Fruit fly (Drosophila melanogaster): ENCODE data around the gene Strip.
A peak's percentile ranks its signal among the peaks of the same experiment; 100 is the strongest.

Strip gene

DNA sequence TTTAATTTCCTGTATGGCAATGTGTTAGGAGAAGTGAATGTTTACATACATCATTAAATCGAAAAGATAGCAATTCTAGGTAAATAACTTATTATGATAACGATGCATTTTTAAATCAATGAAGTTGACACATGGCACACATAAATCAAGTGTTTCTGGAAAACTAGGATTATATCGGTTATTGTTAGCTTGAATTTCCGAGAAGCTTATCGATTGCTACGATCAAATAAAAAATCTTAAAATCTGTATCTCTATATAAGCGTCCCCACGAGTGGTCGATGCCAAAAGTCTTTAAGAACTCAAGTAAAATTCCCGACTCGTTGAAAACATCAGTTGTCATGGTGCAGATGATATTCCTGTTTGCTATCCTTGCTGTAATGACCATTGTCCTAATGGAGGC lies 14.0 kb downstream of the Strip start, which contains the start of gene Drsl3:
Drsl3 (plus strand) TSS at position 301 of the 400 bp plus-strand sequence.
- TF ChIP-seq Jra (GFP tag; optimal IDR thresholded peaks at IDR 0.05), result no peak
- TF ChIP-seq sv (GFP tag; optimal IDR thresholded peaks at IDR 0.05), result no peak
- TF ChIP-seq rgr (GFP tag; optimal IDR thresholded peaks at IDR 0.05), result no peak
- no peak for TF ChIP-seq br (GFP tag; optimal IDR thresholded peaks at IDR 0.05)
- no peak for TF ChIP-seq fru (GFP tag; optimal IDR thresholded peaks at IDR 0.05)

DNA sequence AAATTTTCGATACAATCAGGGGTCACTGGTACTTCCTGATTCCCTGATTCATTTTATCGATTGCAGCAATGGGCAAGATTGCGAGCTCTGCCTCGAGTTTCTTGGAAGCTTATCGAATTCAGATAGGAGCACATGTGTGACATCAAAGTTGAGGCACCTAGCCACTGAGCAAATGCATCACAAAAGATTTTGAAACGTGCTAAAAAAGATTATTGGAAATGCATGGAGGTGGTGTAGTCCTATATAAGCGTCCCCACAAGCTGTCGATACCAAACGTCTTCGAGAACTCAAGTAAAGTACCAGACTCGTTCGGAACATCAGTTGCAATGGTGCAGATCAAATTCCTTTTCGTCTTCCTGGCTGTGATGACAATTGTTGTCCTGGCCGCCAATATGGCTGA lies 14.6 kb downstream of the Strip start, which contains the start of gene Drsl2:
Drsl2 (plus strand) TSS at position 301 of the 400 bp plus-strand sequence.
- TF ChIP-seq Vsx2 (GFP tag; optimal IDR thresholded peaks at IDR 0.05; ENCODE audit: partially characterized antibody) (no peak), Myc (optimal IDR thresholded peaks at IDR 0.05) (no peak)

DNA sequence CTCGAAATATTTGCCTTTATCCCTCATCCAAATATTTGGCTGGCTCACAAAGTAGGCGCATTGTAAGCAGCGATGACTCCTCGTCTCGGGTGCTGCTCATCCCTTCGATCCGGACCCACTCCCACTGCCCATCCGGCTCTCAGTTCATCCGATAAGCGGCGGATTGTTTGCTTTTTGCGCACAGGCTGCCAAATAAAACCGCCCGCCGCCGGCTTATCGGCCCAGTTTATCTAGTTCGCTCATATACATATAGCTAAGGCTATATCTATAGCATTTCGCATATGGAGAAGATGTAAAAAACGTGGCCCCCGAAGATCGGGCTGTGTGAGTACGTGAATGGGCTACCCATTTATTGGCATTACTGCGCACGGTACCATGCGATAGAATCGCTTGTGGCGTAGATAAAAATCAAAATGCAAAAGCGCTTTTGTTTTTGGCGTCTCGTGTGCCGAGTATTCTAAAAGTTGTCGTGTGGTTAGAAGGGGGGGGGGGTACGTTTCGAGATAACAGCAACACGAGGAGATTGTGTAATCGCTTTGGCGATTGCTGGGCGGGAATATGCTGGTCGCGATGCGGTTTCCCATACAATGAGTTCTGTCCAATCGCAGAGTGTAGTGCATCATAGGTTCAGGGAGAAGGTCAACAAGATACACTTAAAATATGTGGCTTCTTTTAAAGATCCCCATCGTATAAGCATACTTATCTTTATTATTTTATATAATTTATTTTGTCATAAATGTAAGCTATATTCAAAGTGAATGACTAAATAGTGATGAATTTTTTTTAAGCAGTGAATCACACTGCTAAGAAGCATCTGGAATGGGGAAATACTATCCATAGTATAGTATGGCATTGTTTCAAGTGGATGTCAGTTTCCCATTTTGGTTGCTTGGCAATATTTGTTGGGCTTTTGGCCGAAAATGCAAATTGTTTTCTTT lies 19.7 kb downstream of the Strip start:
- TF ChIP-seq h (GFP tag; optimal IDR thresholded peaks at IDR 0.05) (peak; percentile 52), fru (GFP tag; optimal IDR thresholded peaks at IDR 0.05) (peak; percentile 48), Sp1 (GFP tag; optimal IDR thresholded peaks at IDR 0.05) (peak; percentile 6), rgr (GFP tag; optimal IDR thresholded peaks at IDR 0.05) (no peak), OdsH (GFP tag; optimal IDR thresholded peaks at IDR 0.05) (peak; percentile 13), woc (GFP tag; optimal IDR thresholded peaks at IDR 0.05) (no peak), Hnf4 (GFP tag; optimal IDR thresholded peaks at IDR 0.05) (no peak), Rel (GFP tag; optimal IDR thresholded peaks at IDR 0.05) (no peak), Rel (tag; optimal IDR thresholded peaks at IDR 0.05) (peak; percentile 10), Mio (GFP tag; optimal IDR thresholded peaks at IDR 0.05) (no peak), HLH106 (tag; optimal IDR thresholded peaks at IDR 0.05) (no peak), br (GFP tag; optimal IDR thresholded peaks at IDR 0.05) (peak; percentile 20), Dif (GFP tag; optimal IDR thresholded peaks at IDR 0.05; ENCODE audit: partially characterized antibody) (no peak), lola (GFP tag; optimal IDR thresholded peaks at IDR 0.05) (no peak), CG32264 (GFP tag; optimal IDR thresholded peaks at IDR 0.05) (no peak), dl (GFP tag; optimal IDR thresholded peaks at IDR 0.05; ENCODE audit: insufficient read depth in 1 of 2, partially characterized antibody in 2 of 2) (no peak), dsf (GFP tag; optimal IDR thresholded peaks at IDR 0.05; ENCODE audit: borderline replicate concordance) (no peak), foxo (GFP tag; optimal IDR thresholded peaks at IDR 0.05) (no peak), pan (optimal IDR thresholded peaks at IDR 0.05) (no peak), GATAd (GFP tag; optimal IDR thresholded peaks at IDR 0.05) (no peak)

DNA sequence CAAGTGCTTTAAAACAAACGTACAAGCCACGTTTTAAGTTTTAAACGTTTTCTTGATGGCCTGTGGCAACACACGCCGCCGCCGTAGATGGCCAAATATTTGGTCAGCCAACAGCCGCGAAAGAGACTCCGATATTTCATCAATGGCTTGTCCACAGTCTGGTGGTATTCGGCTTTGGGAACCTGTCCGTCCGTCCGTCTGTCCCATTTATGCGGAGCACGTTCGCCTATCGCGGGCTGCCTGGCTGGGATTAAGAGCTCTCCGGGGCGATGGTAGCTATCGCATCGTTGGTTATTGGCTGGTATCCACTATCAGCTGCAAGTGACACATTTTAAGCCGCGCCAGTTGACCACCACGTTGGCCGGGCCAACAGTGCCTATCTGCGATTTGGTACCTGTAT lies 21.1 kb downstream of the Strip start:
- no peak for TF ChIP-seq jim (GFP tag; optimal IDR thresholded peaks at IDR 0.05)
- no peak for TF ChIP-seq sage (GFP tag; optimal IDR thresholded peaks at IDR 0.05)
- no peak for TF ChIP-seq woc (GFP tag; optimal IDR thresholded peaks at IDR 0.05)
- TF ChIP-seq Myc (optimal IDR thresholded peaks at IDR 0.05), result no peak

DNA sequence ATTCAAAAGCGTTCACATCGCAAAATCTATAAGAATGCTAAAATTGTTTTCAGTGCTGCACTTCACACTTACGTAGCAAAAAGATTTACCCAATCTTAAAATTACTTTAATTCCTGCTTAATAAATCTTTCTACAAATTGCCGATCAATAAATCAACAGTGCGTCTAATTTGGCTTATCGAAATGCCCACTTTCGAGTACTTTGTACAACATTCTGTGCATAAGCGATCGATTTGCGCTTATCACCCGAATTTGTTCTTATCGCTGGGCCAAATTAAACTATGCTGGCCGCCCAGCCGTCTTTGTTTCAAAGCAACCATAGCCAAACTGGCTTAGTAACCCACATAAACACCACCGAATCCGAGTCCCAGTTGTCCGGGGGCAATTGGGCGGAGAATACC lies 22.2 kb downstream of the Strip start:
- TF ChIP-seq h (GFP tag; optimal IDR thresholded peaks at IDR 0.05) (no peak), HLH106 (tag; optimal IDR thresholded peaks at IDR 0.05) (no peak), Mio (GFP tag; optimal IDR thresholded peaks at IDR 0.05) (no peak), Jra (GFP tag; optimal IDR thresholded peaks at IDR 0.05) (no peak), foxo (GFP tag; optimal IDR thresholded peaks at IDR 0.05) (no peak), dmrt93B (GFP tag; optimal IDR thresholded peaks at IDR 0.05) (no peak), sage (GFP tag; optimal IDR thresholded peaks at IDR 0.05) (no peak), Dif (GFP tag; optimal IDR thresholded peaks at IDR 0.05; ENCODE audit: partially characterized antibody) (no peak)

DNA sequence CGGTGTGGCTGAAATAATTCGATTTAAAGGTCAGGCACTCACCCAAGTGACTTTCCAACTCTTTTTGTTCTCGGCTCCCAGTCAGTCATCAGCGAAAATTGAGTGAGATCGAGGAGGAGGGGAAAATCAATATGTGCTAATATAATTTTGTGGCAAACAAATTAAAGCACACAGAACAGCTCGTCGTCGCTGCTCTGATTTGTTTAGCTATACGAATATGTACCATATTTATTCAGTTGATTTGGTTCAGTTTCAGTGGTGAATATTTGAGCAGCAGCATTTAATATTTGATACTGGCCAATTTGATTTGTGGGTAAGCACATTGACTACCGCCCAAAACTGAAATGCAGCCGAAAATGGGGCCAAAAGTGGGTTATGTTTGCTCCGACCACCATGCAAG lies 23.2 kb downstream of the Strip start:
- TF ChIP-seq dsf (GFP tag; optimal IDR thresholded peaks at IDR 0.05; ENCODE audit: borderline replicate concordance) (no peak), rgr (GFP tag; optimal IDR thresholded peaks at IDR 0.05) (peak; percentile 27)

Data from whole organism, wandering third instar larva.